Worm (Caenorhabditis elegans) whole organism, L4/young adult: ENCODE data around the gene F42C5.4.

Experiments used
- W03F9.2 ChIP-seq: fragments of 150-350 bp; optimal IDR thresholded peaks from 2 replicates; lab custom pipeline; 2014; ENCODE audit warnings: missing biosample characterization, missing genetic modification characterization
- him-1 ChIP-seq: sonication (generic microtip); optimal IDR thresholded peaks from 2 replicates; lab custom pipeline; 2016; ENCODE audit warnings: missing genotype, missing genetic modification reagents, missing genetic modification characterization, missing compliant biosample characterization

- no peak for TF ChIP-seq him-1 (tag; lab: Kevin White, UChicago)
- TF ChIP-seq W03F9.2 (tag; lab: Kevin White, UChicago): no peak
Observed at ce11 chrIV:7328918-7329317, 37.0 kb upstream of the F42C5.4 start, which contains the start of gene sqst-2.
